Worm (Caenorhabditis elegans): ENCODE results near the gene E04F6.15.

- TF ChIP-seq mep-1 (tag; optimal IDR thresholded peaks at IDR 0.05): no peak
- TF ChIP-seq nhr-237 (tag; optimal IDR thresholded peaks at IDR 0.05): no peak
- no peak for TF ChIP-seq snpc-4 (tag; optimal IDR thresholded peaks at IDR 0.05)
- TF ChIP-seq pha-4 (tag; optimal IDR thresholded peaks at IDR 0.05): no peak
- no peak for TF ChIP-seq unc-39 (tag; optimal IDR thresholded peaks at IDR 0.05)
- no peak for TF ChIP-seq elt-1 (tag; optimal IDR thresholded peaks at IDR 0.05; ENCODE audit: borderline replicate concordance, insufficient read depth)
- TF ChIP-seq hlh-1 (tag; optimal IDR thresholded peaks at IDR 0.05): no peak
- TF ChIP-seq lsy-2 (tag; optimal IDR thresholded peaks at IDR 0.05): no peak
- no peak for TF ChIP-seq ztf-11 (tag; optimal IDR thresholded peaks at IDR 0.05)
- TF ChIP-seq sptf-1 (tag; optimal IDR thresholded peaks at IDR 0.05): no peak
Observed at ce11 chrII:7182630-7183029, 27.5 kb downstream of the E04F6.15 start.

Measured in whole organism, mixed stage, embryonic.